Fruit fly (Drosophila melanogaster): ENCODE measurements around the gene CG4259.

The CG4259 gene

dm6 chr2L:2161244-2162243 is 32.5 kb upstream of the CG4259 start (continued):
- TF ChIP-seq H2.0 (GFP tag; IDR thresholded peaks at IDR 0.05) (peak; percentile 52), CG11695 (GFP tag; IDR thresholded peaks at IDR 0.05) (peak; percentile 28; the same call in 1 of the 3 replicates), CG18764 (GFP tag; optimal IDR thresholded peaks at IDR 0.05) (peak; percentile 25), CG2129 (GFP tag; IDR thresholded peaks at IDR 0.05; ENCODE audit: partially characterized antibody) (no peak), Hand (GFP tag; optimal IDR thresholded peaks at IDR 0.05) (peak; percentile 32), Tbp (GFP tag; optimal IDR thresholded peaks at IDR 0.05) (no peak), nom (GFP tag; optimal IDR thresholded peaks at IDR 0.05) (peak; percentile 62), CG9215 (GFP tag; IDR thresholded peaks at IDR 0.05) (0 out of 2 replicates have a peak, but pooled peaks have one; percentile 9), Adf1 (GFP tag; IDR thresholded peaks at IDR 0.05) (peak; percentile 99), CG7839 (tag; optimal IDR thresholded peaks at IDR 0.05) (no peak), CkIIα-i1 (GFP tag; IDR thresholded peaks at IDR 0.05) (no peak), CG2199 (GFP tag; IDR thresholded peaks at IDR 0.05) (peak; percentile 59; the same call in 1 of the 3 replicates), Atf-2 (GFP tag; optimal IDR thresholded peaks at IDR 0.05) (peak; percentile 58), CoRest (tag; optimal IDR thresholded peaks at IDR 0.05) (peak; percentile 70), insv (GFP tag; optimal IDR thresholded peaks at IDR 0.05) (peak in 1 of 2 experiments; percentile 21), ttk (GFP tag; IDR thresholded peaks at IDR 0.05) (peak; percentile 54; the same call in 1 of the 2 replicates), CG12236 (GFP tag; optimal IDR thresholded peaks at IDR 0.05) (no peak), dmrt11E (tag; optimal IDR thresholded peaks at IDR 0.05) (peak; percentile 53), fd96Cb (tag; optimal IDR thresholded peaks at IDR 0.05) (peak; percentile 49), Hmx (GFP tag; optimal IDR thresholded peaks at IDR 0.05) (peak; percentile 37), phol (tag; optimal IDR thresholded peaks at IDR 0.05) (peak; percentile 68), ab (GFP tag; optimal IDR thresholded peaks at IDR 0.05) (peak; percentile 47), sisA (GFP tag; IDR thresholded peaks at IDR 0.05) (peak; percentile 53; the same call in 1 of the 2 replicates), repo (GFP tag; optimal IDR thresholded peaks at IDR 0.05) (peak; percentile 1), ssp (GFP tag; IDR thresholded peaks at IDR 0.05) (no peak), CG42726 (GFP tag; IDR thresholded peaks at IDR 0.05; ENCODE audit: partially characterized antibody) (0 out of 2 replicates have a peak, but pooled peaks have one; percentile 34), CG7372 (GFP tag; IDR thresholded peaks at IDR 0.05) (no peak), cato (GFP tag; optimal IDR thresholded peaks at IDR 0.05; ENCODE audit: borderline replicate concordance) (peak; percentile 19), slbo (GFP tag; IDR thresholded peaks at IDR 0.05) (peak; percentile 63), Ptx1 (GFP tag; IDR thresholded peaks at IDR 0.05) (no peak; the same call in 1 of the 2 replicates), HLHmδ (GFP tag; optimal IDR thresholded peaks at IDR 0.05) (peak; percentile 48), Six4 (GFP tag; optimal IDR thresholded peaks at IDR 0.05) (peak; percentile 34), Dref (GFP tag; IDR thresholded peaks at IDR 0.05) (no peak), ems (GFP tag; optimal IDR thresholded peaks at IDR 0.05) (peak; percentile 21), CG17359 (tag; optimal IDR thresholded peaks at IDR 0.05) (peak; percentile 33), Asciz (GFP tag; optimal IDR thresholded peaks at IDR 0.05) (no peak), Xbp1 (GFP tag; optimal IDR thresholded peaks at IDR 0.05) (peak; percentile 58), esg (GFP tag; conservative IDR thresholded peaks at IDR 0.05) (no peak), mam (GFP tag; optimal IDR thresholded peaks at IDR 0.05) (peak; percentile 36), sob (GFP tag; IDR thresholded peaks at IDR 0.05) (peak; percentile 50; the same call in 1 of the 2 replicates), CG15479 (GFP tag; optimal IDR thresholded peaks at IDR 0.05) (peak; percentile 96), Rfx (GFP tag; IDR thresholded peaks at IDR 0.05) (peak; percentile 5; the same call in 1 of the 2 replicates), CG3065 (GFP tag; optimal IDR thresholded peaks at IDR 0.05) (peak; percentile 4), pros (GFP tag; optimal IDR thresholded peaks at IDR 0.05) (peak; percentile 97), Hey (tag; optimal IDR thresholded peaks at IDR 0.05) (no peak), Ets65A (GFP tag) (peak; percentile 93), CG1832 (GFP tag; optimal IDR thresholded peaks at IDR 0.05) (no peak), dati (GFP tag; IDR thresholded peaks at IDR 0.05) (no peak)
